Worm (Caenorhabditis elegans): ENCODE measurements around the gene unc-80.

DNA sequence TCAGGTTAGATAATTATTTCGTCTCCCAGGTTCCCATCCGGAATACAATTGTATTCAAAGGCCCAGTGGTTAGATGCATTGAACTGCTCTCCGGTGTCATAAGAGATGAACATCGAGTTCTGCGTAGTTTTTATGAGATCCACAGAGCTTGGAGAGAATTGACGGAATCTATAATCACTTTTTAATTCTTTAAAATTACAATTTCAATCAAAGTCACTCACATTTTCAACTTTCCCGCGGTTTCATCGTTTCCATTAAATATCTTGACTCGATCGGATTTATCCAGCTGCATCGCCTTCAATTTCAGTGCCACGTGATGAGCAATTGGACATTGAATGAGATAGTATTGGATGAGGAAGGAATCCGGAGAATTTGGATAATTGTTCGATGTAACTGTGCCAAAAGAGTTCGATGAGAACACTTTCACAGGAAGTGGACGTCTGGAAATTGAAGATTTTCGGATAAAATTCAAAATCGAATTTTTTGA, 31.6 kb upstream of the unc-80 start:
- TF ChIP-seq skn-1 (tag; optimal IDR thresholded peaks at IDR 0.05): no peak
- no peak for TF ChIP-seq nhr-11 (tag; optimal IDR thresholded peaks at IDR 0.05)
- peak; percentile 86 for TF ChIP-seq ama-1 (optimal IDR thresholded peaks at IDR 0.05)
- TF ChIP-seq ZK546.5 (tag; optimal IDR thresholded peaks at IDR 0.05): no peak
